Worm (Caenorhabditis elegans) whole organism, midembryonic: ENCODE results near the gene ndx-2.

ENCODE experiments used
- cog-1 ChIP-seq: sonication (generic microtip); optimal IDR thresholded peaks from 2 replicates; lab custom pipeline; 2016; ENCODE audit warnings: missing genetic modification characterization, missing compliant biosample characterization
- flt-1 ChIP-seq: fragments of 200-800 bp; sonication (Bioruptor generic); IDR thresholded peaks from 2 replicates; pipeline ENCODE4 v1.3.6; 2022; ENCODE audit warnings: missing genetic modification characterization, missing compliant biosample characterization
- tab-1 ChIP-seq: fragments of 200-800 bp; sonication (Bioruptor generic); IDR thresholded peaks from 2 replicates; pipeline ENCODE4 v1.3.6; 2022; ENCODE audit warnings: missing genetic modification characterization, missing compliant biosample characterization

DNA sequence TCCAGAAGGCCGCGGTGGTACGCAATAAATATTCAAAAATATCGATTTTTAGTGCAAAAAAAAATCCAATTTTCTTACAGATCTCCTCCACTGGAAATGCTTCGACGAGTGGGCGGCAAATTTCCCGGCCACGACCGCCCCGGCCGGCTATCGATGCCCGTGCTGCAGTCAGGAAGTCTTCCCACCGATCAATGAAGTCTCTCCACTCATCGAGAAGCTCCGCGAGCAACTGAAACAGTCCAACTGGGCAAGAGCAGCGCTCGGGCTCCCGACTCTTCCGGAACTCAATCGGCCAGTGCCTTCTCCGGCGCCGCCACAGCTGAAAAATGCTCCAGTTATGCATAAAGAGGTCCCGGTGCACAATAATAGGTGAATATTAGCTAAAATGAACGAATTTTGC, 31.1 kb upstream of the ndx-2 start, which contains the start of gene Y45G12B.3:
- no peak for TF ChIP-seq flt-1 (GFP tag; lab: Robert Waterston, UW)
- TF ChIP-seq cog-1 (tag; lab: Kevin White, UChicago): no peak
- no peak for TF ChIP-seq tab-1
